Worm (Caenorhabditis elegans): ENCODE measurements around the gene irld-11.
A peak's percentile ranks its signal among the peaks of the same experiment; 100 is the strongest.

The irld-11 gene

DNA sequence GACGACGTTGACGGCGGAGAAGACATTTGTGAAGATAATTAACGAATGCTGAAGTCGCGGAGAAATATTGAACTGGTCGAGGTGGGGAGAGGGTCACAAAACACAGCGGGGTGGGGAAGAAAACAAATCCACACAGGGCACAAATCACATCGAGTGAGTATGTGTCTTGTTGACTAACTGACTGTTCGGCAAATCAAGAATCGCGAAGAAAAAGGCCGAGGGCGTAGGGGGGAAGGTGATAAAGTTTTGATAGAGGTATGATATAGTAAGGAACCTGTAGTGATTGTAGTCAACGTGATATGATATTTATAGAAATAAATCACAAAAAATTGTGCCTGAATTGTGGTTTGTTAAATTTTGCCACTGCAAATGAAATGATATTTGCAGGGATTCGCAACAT, 47.2 kb upstream of the irld-11 start, which contains the start of gene nhr-178 (continued):
- no peak for TF ChIP-seq rnt-1 (tag; optimal IDR thresholded peaks at IDR 0.05)
- peak in 1 of 2 experiments; percentile 61 for TF ChIP-seq mdl-1 (tag; optimal IDR thresholded peaks at IDR 0.05)
- peak; percentile 62 for TF ChIP-seq nhr-71 (tag; optimal IDR thresholded peaks at IDR 0.05)
- TF ChIP-seq alr-1 (tag; optimal IDR thresholded peaks at IDR 0.05; ENCODE audit: borderline replicate concordance): no peak
- no peak for TF ChIP-seq jun-1 (tag; optimal IDR thresholded peaks at IDR 0.05)

DNA sequence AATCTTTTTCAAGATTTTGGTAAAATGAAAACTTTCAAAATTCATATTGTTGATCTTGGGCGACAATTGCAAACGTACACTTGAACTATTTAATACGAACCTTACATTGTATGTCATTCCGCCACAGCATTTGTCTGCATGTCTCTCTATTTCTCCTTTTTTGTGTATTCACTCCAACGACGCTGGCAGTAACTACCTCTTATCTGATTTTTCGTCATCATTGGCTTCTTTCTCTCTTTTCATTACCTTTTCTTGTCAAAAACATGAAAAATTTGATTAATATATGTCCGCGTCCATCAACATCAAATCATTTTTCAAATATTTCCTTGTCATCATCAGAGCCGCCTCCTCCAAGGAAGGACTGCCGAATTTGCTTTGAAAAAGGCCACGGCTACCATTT, 44.8 kb upstream of the irld-11 start, which contains the start of gene nhr-177:
nhr-177 (plus strand) TSS at position 167 of the 400 bp plus-strand sequence.
- TF ChIP-seq pax-3 (tag; optimal IDR thresholded peaks at IDR 0.05) (no peak), fkh-10 (GFP tag; optimal IDR thresholded peaks at IDR 0.05) (no peak), lin-35 (GFP tag; optimal IDR thresholded peaks at IDR 0.05) (peak in 1 of 2 experiments; percentile 1), nhr-90 (tag; optimal IDR thresholded peaks at IDR 0.05; ENCODE audit: poor library complexity) (peak; percentile 10), elt-2 (tag; optimal IDR thresholded peaks at IDR 0.05) (peak; percentile 45), snu-23 (GFP tag; optimal IDR thresholded peaks at IDR 0.05) (peak; percentile 19), blmp-1 (tag; optimal IDR thresholded peaks at IDR 0.05) (peak; percentile 28), tlp-1 (tag; optimal IDR thresholded peaks at IDR 0.05) (no peak), efl-1 (optimal IDR thresholded peaks at IDR 0.05) (no peak), efl-1 (GFP tag; optimal IDR thresholded peaks at IDR 0.05 in 1 of 2) (no peak), nhr-11 (tag; optimal IDR thresholded peaks at IDR 0.05) (no peak), nhr-85 (tag) (peak; percentile 66), rnt-1 (tag; optimal IDR thresholded peaks at IDR 0.05) (no peak), ceh-90 (tag; optimal IDR thresholded peaks at IDR 0.05) (no peak)

DNA sequence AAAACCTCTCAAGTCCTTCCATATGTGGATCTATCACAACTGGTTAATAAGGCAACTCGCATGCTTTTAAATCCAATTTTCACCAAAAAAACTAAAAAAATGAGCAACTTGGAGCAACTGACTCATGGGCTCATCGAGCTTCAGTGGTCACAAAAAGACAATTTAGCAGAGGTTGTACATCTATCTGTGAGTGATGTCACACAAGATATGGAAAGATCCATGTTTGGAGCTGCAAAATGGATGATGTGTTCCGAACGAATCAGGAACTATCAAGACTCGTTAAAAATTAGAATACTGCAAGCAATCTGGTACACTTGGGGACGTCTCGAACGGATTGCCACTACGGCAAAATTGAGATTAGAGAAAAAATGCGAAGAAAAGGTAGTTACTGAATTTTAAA, 43.4 kb upstream of the irld-11 start:
- TF ChIP-seq lin-15B (tag; optimal IDR thresholded peaks at IDR 0.05): no peak
- no peak for TF ChIP-seq nhr-11 (tag; optimal IDR thresholded peaks at IDR 0.05)
- no peak for TF ChIP-seq skn-1 (tag; optimal IDR thresholded peaks at IDR 0.05)
- TF ChIP-seq fkh-4 (tag; optimal IDR thresholded peaks at IDR 0.05; ENCODE audit: borderline replicate concordance): no peak
- no peak for TF ChIP-seq nhr-19 (GFP tag; conservative IDR thresholded peaks at IDR 0.05)
- no peak for TF ChIP-seq hpl-2 (GFP tag; optimal IDR thresholded peaks at IDR 0.05)
- no peak for TF ChIP-seq ceh-88 (GFP tag; IDR thresholded peaks at IDR 0.05)
- no peak for TF ChIP-seq fos-1 (tag; optimal IDR thresholded peaks at IDR 0.05)
- TF ChIP-seq nhr-12 (tag; optimal IDR thresholded peaks at IDR 0.05): no peak
- TF ChIP-seq tlp-1 (tag; optimal IDR thresholded peaks at IDR 0.05): no peak
- no peak for TF ChIP-seq hlh-4 (tag; optimal IDR thresholded peaks at IDR 0.05)
- TF ChIP-seq elt-2 (tag; optimal IDR thresholded peaks at IDR 0.05): no peak
- TF ChIP-seq snu-23 (GFP tag; optimal IDR thresholded peaks at IDR 0.05): no peak
- no peak for TF ChIP-seq snpc-4 (tag; optimal IDR thresholded peaks at IDR 0.05)

DNA sequence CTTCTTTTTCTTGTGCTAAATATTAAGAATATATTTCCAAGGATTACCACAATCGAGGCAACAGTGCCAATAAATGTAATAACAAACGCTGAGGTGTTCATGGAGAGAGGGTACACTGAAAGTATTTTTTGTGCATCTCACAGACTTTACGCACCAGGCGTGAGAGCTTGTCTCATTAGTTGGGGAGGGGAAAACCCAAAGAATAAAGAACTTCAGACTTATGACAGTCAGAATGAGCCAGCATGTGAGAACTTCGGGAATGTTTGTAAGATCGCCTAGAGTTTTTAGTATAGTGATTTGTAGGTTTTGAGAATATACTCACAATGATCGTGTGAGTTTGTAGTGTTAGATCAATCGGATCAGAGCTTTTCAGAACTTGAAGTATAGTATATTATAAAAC, 40.2 kb upstream of the irld-11 start, which contains the start of gene srbc-41:
srbc-41 (minus strand) TSS at position 101 of the 400 bp plus-strand sequence.
- no peak for TF ChIP-seq elt-2 (tag; optimal IDR thresholded peaks at IDR 0.05)
- TF ChIP-seq lin-13 (GFP tag; optimal IDR thresholded peaks at IDR 0.05): no peak
- TF ChIP-seq nhr-20 (tag; optimal IDR thresholded peaks at IDR 0.05): no peak
- TF ChIP-seq pqm-1 (tag; optimal IDR thresholded peaks at IDR 0.05): no peak
- no peak for TF ChIP-seq C16A3.4 (tag; optimal IDR thresholded peaks at IDR 0.05)
- TF ChIP-seq nhr-77 (tag; optimal IDR thresholded peaks at IDR 0.05): no peak
- no peak for TF ChIP-seq dpl-1 (GFP tag; optimal IDR thresholded peaks at IDR 0.05)

DNA sequence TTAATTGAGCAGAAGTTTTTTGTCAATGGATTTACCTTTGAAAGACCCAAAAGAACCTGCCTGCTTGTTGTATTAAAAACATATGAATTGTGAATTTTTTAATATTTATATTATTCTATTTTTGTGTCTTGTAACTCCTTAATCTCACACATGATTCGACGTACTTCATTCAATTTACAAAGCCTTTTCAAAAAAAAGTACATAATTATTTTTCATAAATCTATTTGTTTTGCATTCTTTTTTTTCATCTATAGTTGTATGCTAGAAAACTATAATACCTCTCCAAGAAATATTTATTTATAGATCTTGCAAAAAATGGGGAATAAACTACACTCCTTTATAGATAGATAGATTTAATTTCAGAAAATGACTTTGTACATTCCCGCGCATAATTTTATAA, 36.2 kb upstream of the irld-11 start, which contains the start of gene nhr-179:
nhr-179 (minus strand) TSS at position 101 of the 400 bp plus-strand sequence.
- TF ChIP-seq pqm-1 (tag; optimal IDR thresholded peaks at IDR 0.05) (no peak), ces-1 (GFP tag; optimal IDR thresholded peaks at IDR 0.05) (no peak), hlh-4 (tag; optimal IDR thresholded peaks at IDR 0.05) (no peak), snu-23 (GFP tag; optimal IDR thresholded peaks at IDR 0.05) (no peak), egl-13 (tag; optimal IDR thresholded peaks at IDR 0.05) (no peak), snpc-4 (tag; optimal IDR thresholded peaks at IDR 0.05) (no peak), lsy-2 (tag; optimal IDR thresholded peaks at IDR 0.05) (no peak), skn-1 (tag; optimal IDR thresholded peaks at IDR 0.05) (no peak), nhr-77 (tag; optimal IDR thresholded peaks at IDR 0.05) (no peak), hpl-2 (GFP tag; optimal IDR thresholded peaks at IDR 0.05) (no peak), elt-3 (tag; optimal IDR thresholded peaks at IDR 0.05) (no peak), F16B12.6 (tag; optimal IDR thresholded peaks at IDR 0.05) (no peak), nhr-76 (tag; optimal IDR thresholded peaks at IDR 0.05) (no peak), unc-62 (GFP tag; optimal IDR thresholded peaks at IDR 0.05) (no peak), ama-1 (optimal IDR thresholded peaks at IDR 0.05) (no peak)

All from whole organism, L1 larva.